Worm (Caenorhabditis elegans): ENCODE data around the gene R03D7.8.
"Not testable (repeated sequence)": the region's sequence is repeated elsewhere in the genome, so short reads cannot be mapped to it uniquely, and the experiment has no call there.

The R03D7.8 gene

ce11 chrII:10925804-10926570, 30.7 kb downstream of the R03D7.8 start, which contains the start of gene metr-1:
TSS of gene metr-1 (plus strand) at chrII:10926561.
- no peak for TF ChIP-seq ets-7 (tag; optimal IDR thresholded peaks at IDR 0.05)
- no peak for TF ChIP-seq scrt-1 (GFP tag; IDR thresholded peaks at IDR 0.05)
- no peak for TF ChIP-seq ceh-36 (tag; optimal IDR thresholded peaks at IDR 0.05)
- TF ChIP-seq ceh-13 (GFP tag; optimal IDR thresholded peaks at IDR 0.05): no peak
- TF ChIP-seq hnd-1 (tag; optimal IDR thresholded peaks at IDR 0.05): no peak
- no peak for TF ChIP-seq pes-1 (GFP tag; IDR thresholded peaks at IDR 0.05)
- TF ChIP-seq tbx-11 (GFP tag; IDR thresholded peaks at IDR 0.05): no peak
- TF ChIP-seq hmbx-1 (tag; optimal IDR thresholded peaks at IDR 0.05): no peak
- TF ChIP-seq flt-1 (GFP tag; IDR thresholded peaks at IDR 0.05): no peak
- TF ChIP-seq tra-4 (tag; optimal IDR thresholded peaks at IDR 0.05): no peak
- no peak for TF ChIP-seq aly-1 (tag; optimal IDR thresholded peaks at IDR 0.05)
- no peak for TF ChIP-seq tbx-37 (GFP tag; conservative IDR thresholded peaks at IDR 0.05)
- TF ChIP-seq B0310.2 (tag; optimal IDR thresholded peaks at IDR 0.05): no peak
- no peak for TF ChIP-seq ama-1 (optimal IDR thresholded peaks at IDR 0.05)

- TF ChIP-seq hmg-4 (GFP tag; optimal IDR thresholded peaks at IDR 0.05) (no peak), ets-7 (tag; optimal IDR thresholded peaks at IDR 0.05) (no peak), aly-1 (tag; optimal IDR thresholded peaks at IDR 0.05) (no peak), hmbx-1 (tag; optimal IDR thresholded peaks at IDR 0.05) (no peak), flt-1 (GFP tag; IDR thresholded peaks at IDR 0.05) (no peak), F13C5.2 (tag; optimal IDR thresholded peaks at IDR 0.05) (no peak), sea-1 (GFP tag; conservative IDR thresholded peaks at IDR 0.05) (no peak), tra-4 (tag; optimal IDR thresholded peaks at IDR 0.05) (no peak), tbx-37 (GFP tag; conservative IDR thresholded peaks at IDR 0.05) (no peak), pes-1 (GFP tag; IDR thresholded peaks at IDR 0.05) (no peak), tbx-11 (GFP tag; IDR thresholded peaks at IDR 0.05) (no peak), B0310.2 (tag; optimal IDR thresholded peaks at IDR 0.05) (no peak), ceh-36 (tag; optimal IDR thresholded peaks at IDR 0.05) (no peak), ama-1 (optimal IDR thresholded peaks at IDR 0.05) (no peak)
Measured at ce11 chrII:10924669-10925068, 32.0 kb downstream of the R03D7.8 start.

- TF ChIP-seq scrt-1 (GFP tag; IDR thresholded peaks at IDR 0.05) (no peak), F13C5.2 (tag; optimal IDR thresholded peaks at IDR 0.05) (no peak), tra-4 (tag; optimal IDR thresholded peaks at IDR 0.05) (no peak), B0310.2 (tag; optimal IDR thresholded peaks at IDR 0.05) (no peak), hmg-4 (GFP tag; optimal IDR thresholded peaks at IDR 0.05) (no peak), hnd-1 (tag; optimal IDR thresholded peaks at IDR 0.05) (no peak), aly-1 (tag; optimal IDR thresholded peaks at IDR 0.05) (no peak), ama-1 (optimal IDR thresholded peaks at IDR 0.05) (no peak), pes-1 (GFP tag; IDR thresholded peaks at IDR 0.05) (no peak), hmbx-1 (tag; optimal IDR thresholded peaks at IDR 0.05) (no peak), ceh-36 (tag; optimal IDR thresholded peaks at IDR 0.05) (no peak), ceh-13 (GFP tag; optimal IDR thresholded peaks at IDR 0.05) (no peak), sea-1 (GFP tag; conservative IDR thresholded peaks at IDR 0.05) (no peak), ets-7 (tag; optimal IDR thresholded peaks at IDR 0.05) (no peak), tbx-11 (GFP tag; IDR thresholded peaks at IDR 0.05) (no peak), tbx-37 (GFP tag; conservative IDR thresholded peaks at IDR 0.05) (no peak)
Measured at ce11 chrII:10923948-10924347, 32.7 kb downstream of the R03D7.8 start, which contains the start of gene Y19D2B.2. TSS of gene Y19D2B.2 (plus strand) at chrII:10924248.

- TF ChIP-seq ama-1 (optimal IDR thresholded peaks at IDR 0.05); tbx-37 (GFP tag; conservative IDR thresholded peaks at IDR 0.05); flt-1 (GFP tag; IDR thresholded peaks at IDR 0.05): not testable (repeated sequence)
Measured at ce11 chrII:10922874-10923273, 33.8 kb downstream of the R03D7.8 start, which contains the start of gene Y19D2B.1. TSS of gene Y19D2B.1 (minus strand) at chrII:10922974.

ce11 chrII:10918293-10918756, 38.4 kb downstream of the R03D7.8 start, which contains the start of gene tba-4:
TSS of gene tba-4 (plus strand) at chrII:10918706.
- TF ChIP-seq flt-1 (GFP tag; IDR thresholded peaks at IDR 0.05) (no peak), tra-4 (tag; optimal IDR thresholded peaks at IDR 0.05) (no peak), scrt-1 (GFP tag; IDR thresholded peaks at IDR 0.05) (no peak), ama-1 (optimal IDR thresholded peaks at IDR 0.05) (no peak), hmbx-1 (tag; optimal IDR thresholded peaks at IDR 0.05) (no peak), tbx-37 (GFP tag; conservative IDR thresholded peaks at IDR 0.05) (no peak), pes-1 (GFP tag; IDR thresholded peaks at IDR 0.05) (no peak), aly-1 (tag; optimal IDR thresholded peaks at IDR 0.05) (no peak), B0310.2 (tag; optimal IDR thresholded peaks at IDR 0.05) (no peak), sea-1 (GFP tag; conservative IDR thresholded peaks at IDR 0.05) (no peak), hnd-1 (tag; optimal IDR thresholded peaks at IDR 0.05) (no peak)

- TF ChIP-seq scrt-1 (GFP tag; IDR thresholded peaks at IDR 0.05): no peak
- no peak for TF ChIP-seq sea-1 (GFP tag; conservative IDR thresholded peaks at IDR 0.05)
- TF ChIP-seq hnd-1 (tag; optimal IDR thresholded peaks at IDR 0.05): no peak
- no peak for TF ChIP-seq ceh-36 (tag; optimal IDR thresholded peaks at IDR 0.05)
- no peak for TF ChIP-seq hmg-4 (GFP tag; optimal IDR thresholded peaks at IDR 0.05)
- no peak for TF ChIP-seq tra-4 (tag; optimal IDR thresholded peaks at IDR 0.05)
- TF ChIP-seq aly-1 (tag; optimal IDR thresholded peaks at IDR 0.05): no peak
- no peak for TF ChIP-seq tbx-37 (GFP tag; conservative IDR thresholded peaks at IDR 0.05)
- no peak for TF ChIP-seq hmbx-1 (tag; optimal IDR thresholded peaks at IDR 0.05)
- no peak for TF ChIP-seq ceh-13 (GFP tag; optimal IDR thresholded peaks at IDR 0.05)
- no peak for TF ChIP-seq F13C5.2 (tag; optimal IDR thresholded peaks at IDR 0.05)
- TF ChIP-seq tbx-11 (GFP tag; IDR thresholded peaks at IDR 0.05): no peak
- no peak for TF ChIP-seq ets-7 (tag; optimal IDR thresholded peaks at IDR 0.05)
Measured at ce11 chrII:10917174-10917573, 39.5 kb downstream of the R03D7.8 start, which contains the start of gene F44F4.10. TSS of gene F44F4.10 (minus strand) at chrII:10917274.

- TF ChIP-seq F13C5.2 (tag; optimal IDR thresholded peaks at IDR 0.05) (no peak), hmbx-1 (tag; optimal IDR thresholded peaks at IDR 0.05) (no peak), tbx-37 (GFP tag; conservative IDR thresholded peaks at IDR 0.05) (no peak), tbx-11 (GFP tag; IDR thresholded peaks at IDR 0.05) (no peak), tra-4 (tag; optimal IDR thresholded peaks at IDR 0.05) (no peak), ceh-13 (GFP tag; optimal IDR thresholded peaks at IDR 0.05) (no peak), ama-1 (optimal IDR thresholded peaks at IDR 0.05) (no peak), flt-1 (GFP tag; IDR thresholded peaks at IDR 0.05) (no peak), ceh-36 (tag; optimal IDR thresholded peaks at IDR 0.05) (no peak), pes-1 (GFP tag; IDR thresholded peaks at IDR 0.05) (no peak), B0310.2 (tag; optimal IDR thresholded peaks at IDR 0.05) (no peak), hnd-1 (tag; optimal IDR thresholded peaks at IDR 0.05) (no peak), aly-1 (tag; optimal IDR thresholded peaks at IDR 0.05) (no peak), sea-1 (GFP tag; conservative IDR thresholded peaks at IDR 0.05) (no peak), hmg-4 (GFP tag; optimal IDR thresholded peaks at IDR 0.05) (no peak), scrt-1 (GFP tag; IDR thresholded peaks at IDR 0.05) (no peak), ets-7 (tag; optimal IDR thresholded peaks at IDR 0.05) (no peak)
Measured at ce11 chrII:10915732-10916131, 41.0 kb downstream of the R03D7.8 start, which contains the start of gene F44F4.9. TSS of gene F44F4.9 (minus strand) at chrII:10915832.

All from whole organism, early embryonic.